Worm (Caenorhabditis elegans) whole organism, mixed stage, embryonic: ENCODE results near the gene C09B8.3.

Experiments
- elt-1 ChIP-seq: sonication (generic microtip); optimal IDR thresholded peaks from 2 replicates; lab custom pipeline; 2017; ENCODE audit warnings: missing genetic modification characterization, mild to moderate bottlenecking, missing compliant biosample characterization, antibody characterized with exemption, moderate library complexity, borderline replicate concordance; ENCODE audit not compliant: insufficient read depth
- nhr-12 ChIP-seq: fragments of 150-350 bp; optimal IDR thresholded peaks from 2 replicates; lab custom pipeline; 2014; ENCODE audit warnings: missing biosample characterization, missing genetic modification characterization
- snpc-4 ChIP-seq: fragments of 150-350 bp; optimal IDR thresholded peaks from 2 replicates; lab custom pipeline; 2014; ENCODE audit warnings: missing biosample characterization, missing genetic modification characterization
- unc-120 ChIP-seq: sonication (generic microtip); optimal IDR thresholded peaks from 2 replicates; lab custom pipeline; 2017; ENCODE audit warnings: missing genetic modification characterization, missing compliant biosample characterization; ENCODE audit not compliant: poor library complexity, severe bottlenecking
- unc-62 ChIP-seq: fragments of 150-350 bp; optimal IDR thresholded peaks from 2 replicates; lab custom pipeline; 2014; ENCODE audit warnings: missing biosample characterization, missing genetic modification reagents, missing genetic modification characterization

DNA sequence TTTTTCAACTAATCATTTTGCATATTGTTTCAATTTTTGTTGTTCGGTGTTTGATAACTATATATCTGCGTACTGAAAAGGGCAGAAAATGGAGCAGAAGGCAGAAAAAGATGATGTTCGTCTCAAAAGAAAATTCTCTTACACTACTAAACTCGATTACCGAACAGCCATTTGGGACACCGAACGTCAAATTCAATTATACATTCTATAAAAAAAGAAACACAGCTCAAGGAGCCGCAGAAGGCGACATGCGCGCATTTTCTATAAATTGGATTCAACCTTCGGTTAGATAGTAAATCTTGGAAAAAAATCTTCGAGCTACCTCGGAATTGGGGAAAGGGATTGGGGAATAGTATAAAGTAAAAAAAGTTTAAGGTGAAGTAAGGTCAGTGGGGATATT, 27.2 kb downstream of the C09B8.3 start:
- TF ChIP-seq snpc-4 (no peak), unc-120 (tag; lab: Kevin White, UChicago) (no peak), unc-62 (no peak), nhr-12 (tag; lab: Kevin White, UChicago) (no peak), elt-1 (no peak)
